Fruit fly (Drosophila melanogaster): ENCODE data around the gene Sgs4.

dm6 chrX:3273557-3273956, 23.7 kb downstream of the Sgs4 start:
- TF ChIP-seq CG4854 (GFP tag; optimal IDR thresholded peaks at IDR 0.05) (no peak), gcm2 (GFP tag; optimal IDR thresholded peaks at IDR 0.05) (no peak), Abd-B (GFP tag; optimal IDR thresholded peaks at IDR 0.05) (no peak)

Measured in whole organism, embryonic.